Worm (Caenorhabditis elegans) whole organism, young adult: Measurements from ENCODE around the gene C50B8.6.

Source experiments
- B0336.3 ChIP-seq: fragments of 200-800 bp; sonication (Bioruptor generic); IDR thresholded peaks from 2 replicates; pipeline ENCODE4 v1.3.6; 2022; ENCODE audit warnings: missing genetic modification characterization, missing compliant biosample characterization
- F23B12.7 ChIP-seq: sonication (generic microtip); optimal IDR thresholded peaks from 2 replicates; lab custom pipeline; 2017; ENCODE audit warnings: missing genetic modification characterization, mild to moderate bottlenecking, missing compliant biosample characterization, antibody characterized with exemption, moderate library complexity; ENCODE audit not compliant: insufficient read depth
- F55B11.4 ChIP-seq: sonication (generic microtip); optimal IDR thresholded peaks from 2 replicates; lab custom pipeline; 2016; ENCODE audit warnings: missing compliant biosample characterization, missing genetic modification characterization, borderline replicate concordance; ENCODE audit not compliant: insufficient read depth
- F57C9.4 ChIP-seq: sonication (generic microtip); optimal IDR thresholded peaks from 2 replicates; lab custom pipeline; 2017; ENCODE audit warnings: mild to moderate bottlenecking, missing genetic modification characterization, missing compliant biosample characterization
- Y79H2A.3 ChIP-seq: fragments of 200-800 bp; sonication (Bioruptor generic); conservative IDR thresholded peaks from 2 replicates; pipeline ENCODE4 v1.3.6; 2022; ENCODE audit warnings: missing genetic modification reagents, missing genetic modification characterization, missing compliant biosample characterization
- Y95B8A.8 ChIP-seq: fragments of 200-800 bp; sonication (Bioruptor generic); IDR thresholded peaks from 2 replicates; pipeline ENCODE4 v1.3.6; 2022; ENCODE audit warnings: missing genetic modification reagents, missing genetic modification characterization, missing compliant biosample characterization
- ZK185.1 ChIP-seq: sonication (generic microtip); optimal IDR thresholded peaks from 2 replicates; lab custom pipeline; 2016; ENCODE audit warnings: mild to moderate bottlenecking, missing genetic modification characterization, missing compliant biosample characterization; ENCODE audit not compliant: poor library complexity, severe bottlenecking
- akir-1 ChIP-seq: fragments of 200-800 bp; sonication (Bioruptor generic); optimal IDR thresholded peaks from 2 replicates; lab custom pipeline; 2018; ENCODE audit warnings: mild to moderate bottlenecking, missing genetic modification characterization, moderate library complexity, missing compliant biosample characterization
- ama-1 ChIP-seq, 3 experiments: fragments of 150-350 bp in 1 of 3; sonication (generic microtip) in 2 of 3; optimal IDR thresholded peaks; 2 replicates each; lab custom pipeline; 2014 to 2018; ENCODE audit warnings: missing biosample characterization in 2 of 3, missing genetic modification characterization in 2 of 3, missing genetic modification reagents in 2 of 3
- attf-6 ChIP-seq: fragments of 200-800 bp; sonication (Bioruptor generic); IDR thresholded peaks from 2 replicates; pipeline ENCODE4 v1.3.6; 2022; ENCODE audit warnings: missing genetic modification reagents, missing genetic modification characterization, missing compliant biosample characterization
- ceh-100 ChIP-seq: fragments of 200-800 bp; sonication (Bioruptor generic); IDR thresholded peaks from 2 replicates; pipeline ENCODE4 v1.3.6; 2022; ENCODE audit warnings: missing genetic modification reagents, missing genetic modification characterization, missing compliant biosample characterization
- ceh-79 ChIP-seq: sonication (generic microtip); optimal IDR thresholded peaks from 2 replicates; lab custom pipeline; 2017; ENCODE audit warnings: mild to moderate bottlenecking, missing genetic modification characterization, missing compliant biosample characterization
- die-1 ChIP-seq: sonication (generic microtip); optimal IDR thresholded peaks from 2 replicates; lab custom pipeline; 2016; ENCODE audit warnings: missing genotype, mild to moderate bottlenecking, missing genetic modification characterization, missing compliant biosample characterization
- dpl-1 ChIP-seq: fragments of 150-350 bp; optimal IDR thresholded peaks from 2 replicates; lab custom pipeline; 2014; ENCODE audit warnings: missing biosample characterization, missing genetic modification reagents, missing genetic modification characterization
- egl-44 ChIP-seq: fragments of 200-800 bp; sonication (Bioruptor generic); IDR thresholded peaks from 2 replicates; pipeline ENCODE4 v1.3.6; 2022; ENCODE audit warnings: missing genetic modification reagents, missing genetic modification characterization, missing compliant biosample characterization
- egrh-3 ChIP-seq: fragments of 200-800 bp; sonication (Bioruptor generic); IDR thresholded peaks from 2 replicates; pipeline ENCODE4 v1.3.6; 2022; ENCODE audit warnings: missing genetic modification reagents, missing genetic modification characterization, missing compliant biosample characterization
- ekl-4 ChIP-seq: fragments of 200-800 bp; sonication (Bioruptor generic); IDR thresholded peaks from 2 replicates; pipeline ENCODE4 v1.3.6; 2022; ENCODE audit warnings: missing genetic modification reagents, missing genetic modification characterization, missing compliant biosample characterization
- ets-4 ChIP-seq: fragments of 200-800 bp; sonication (Bioruptor generic); optimal IDR thresholded peaks from 2 replicates; lab custom pipeline; 2018; ENCODE audit warnings: mild to moderate bottlenecking, missing genetic modification characterization, missing compliant biosample characterization
- hlh-12 ChIP-seq: sonication (generic microtip); optimal IDR thresholded peaks from 2 replicates; lab custom pipeline; 2016; ENCODE audit warnings: missing genetic modification characterization, missing compliant biosample characterization
- hmg-1.2 ChIP-seq: fragments of 200-800 bp; sonication (Bioruptor generic); IDR thresholded peaks from 2 replicates; pipeline ENCODE4 v1.3.6; 2022; ENCODE audit warnings: missing genetic modification reagents, missing genetic modification characterization, missing compliant biosample characterization
- hmg-20 ChIP-seq: fragments of 200-800 bp; sonication (Bioruptor generic); IDR thresholded peaks from 2 replicates; pipeline ENCODE4 v1.3.6; 2022; ENCODE audit warnings: missing genetic modification reagents, missing genetic modification characterization, missing compliant biosample characterization
- hsf-1 ChIP-seq: fragments of 200-800 bp; sonication (Bioruptor generic); IDR thresholded peaks from 2 replicates; pipeline ENCODE4 v1.3.6; 2022; ENCODE audit warnings: missing genetic modification reagents, missing genetic modification characterization, missing compliant biosample characterization
- lag-1 ChIP-seq: fragments of 200-800 bp; sonication (Bioruptor generic); IDR thresholded peaks from 2 replicates; pipeline ENCODE4 v1.3.6; 2022; ENCODE audit warnings: missing genetic modification reagents, missing genetic modification characterization, missing compliant biosample characterization
- let-607 ChIP-seq, 2 experiments: fragments of 200-800 bp in 1 of 2; sonication (Bioruptor generic) in 1 of 2; sonication (generic microtip) in 1 of 2; optimal IDR thresholded peaks; 2 replicates each; lab custom pipeline; 2016 to 2018; ENCODE audit warnings: mild to moderate bottlenecking in 2 of 2, missing compliant biosample characterization in 2 of 2, missing genetic modification characterization in 2 of 2, moderate library complexity in 2 of 2, missing genotype in 1 of 2
- lin-35 ChIP-seq, 3 experiments: fragments of 150-350 bp in 2 of 3; sonication (generic microtip) in 1 of 3; optimal IDR thresholded peaks; 2 replicates each; lab custom pipeline; 2014 to 2018; ENCODE audit warnings: missing biosample characterization in 3 of 3, missing genetic modification characterization in 3 of 3, missing genetic modification reagents in 3 of 3
- lin-54 ChIP-seq: fragments of 200-800 bp; sonication (Bioruptor generic); optimal IDR thresholded peaks from 2 replicates; lab custom pipeline; 2018; ENCODE audit warnings: mild to moderate bottlenecking, missing genetic modification characterization, missing compliant biosample characterization
- lir-1 ChIP-seq: fragments of 200-800 bp; sonication (Bioruptor generic); conservative IDR thresholded peaks from 2 replicates; pipeline ENCODE4 v1.3.6; 2022; ENCODE audit warnings: missing genetic modification reagents, missing genetic modification characterization, missing compliant biosample characterization
- lsl-1 ChIP-seq: fragments of 200-800 bp; sonication (Bioruptor generic); optimal IDR thresholded peaks from 2 replicates; lab custom pipeline; 2018; ENCODE audit warnings: mild to moderate bottlenecking, missing genetic modification characterization, moderate library complexity, missing compliant biosample characterization
- lsy-27 ChIP-seq: sonication (generic microtip); optimal IDR thresholded peaks from 2 replicates; lab custom pipeline; 2017; ENCODE audit warnings: missing genetic modification characterization, mild to moderate bottlenecking, missing compliant biosample characterization, antibody characterized with exemption, missing genotype, borderline replicate concordance; ENCODE audit not compliant: insufficient read depth
- madf-10 ChIP-seq: sonication (generic microtip); optimal IDR thresholded peaks from 2 replicates; lab custom pipeline; 2016; ENCODE audit warnings: mild to moderate bottlenecking, missing genetic modification characterization, missing compliant biosample characterization
- nfya-1 ChIP-seq: sonication (generic microtip); optimal IDR thresholded peaks from 2 replicates; lab custom pipeline; 2017; ENCODE audit warnings: antibody characterized with exemption, missing compliant biosample characterization, missing genetic modification characterization, borderline replicate concordance; ENCODE audit not compliant: insufficient read depth
- nhr-120 ChIP-seq: fragments of 200-800 bp; sonication (Bioruptor generic); IDR thresholded peaks from 2 replicates; pipeline ENCODE4 v1.3.6; 2022; ENCODE audit warnings: missing genetic modification characterization, missing compliant biosample characterization
- nhr-179 ChIP-seq: sonication (generic microtip); optimal IDR thresholded peaks from 2 replicates; lab custom pipeline; 2016; ENCODE audit warnings: mild to moderate bottlenecking, missing genetic modification characterization, missing compliant biosample characterization
- nhr-27 ChIP-seq: fragments of 200-800 bp; sonication (Bioruptor generic); optimal IDR thresholded peaks from 2 replicates; lab custom pipeline; 2018; ENCODE audit warnings: mild to moderate bottlenecking, missing genetic modification characterization, moderate library complexity, missing compliant biosample characterization
- pha-4 ChIP-seq: fragments of 150-350 bp; sonication (generic microtip); optimal IDR thresholded peaks from 2 replicates; lab custom pipeline; 2014; ENCODE audit warnings: missing biosample characterization, missing genetic modification reagents, missing genetic modification characterization
- rcor-1 ChIP-seq: fragments of 200-800 bp; sonication (Bioruptor generic); IDR thresholded peaks from 2 replicates; pipeline ENCODE4 v1.3.6; 2022; ENCODE audit warnings: missing genetic modification reagents, missing genetic modification characterization, missing compliant biosample characterization
- rec-8 ChIP-seq, 2 experiments: sonication (generic microtip); optimal IDR thresholded peaks; 2 replicates each; lab custom pipeline; 2016; ENCODE audit warnings: mild to moderate bottlenecking in 2 of 2, missing genetic modification characterization in 2 of 2, missing genetic modification reagents in 2 of 2, missing genotype in 2 of 2, missing biosample characterization in 1 of 2, missing compliant biosample characterization in 1 of 2, moderate library complexity in 1 of 2
- sea-2 ChIP-seq: fragments of 200-800 bp; sonication (Bioruptor generic); IDR thresholded peaks from 2 replicates; pipeline ENCODE4 v1.3.6; 2022; ENCODE audit warnings: missing genetic modification characterization, missing compliant biosample characterization
- snpc-1.3 ChIP-seq: sonication (generic microtip); optimal IDR thresholded peaks from 2 replicates; lab custom pipeline; 2017; ENCODE audit warnings: missing genetic modification characterization, mild to moderate bottlenecking, missing compliant biosample characterization, antibody characterized with exemption, moderate library complexity, missing genotype, missing genetic modification reagents; ENCODE audit not compliant: insufficient read depth
- snpc-3.4 ChIP-seq: sonication (generic microtip); optimal IDR thresholded peaks from 2 replicates; lab custom pipeline; 2017; ENCODE audit warnings: missing genetic modification characterization, mild to moderate bottlenecking, missing compliant biosample characterization, antibody characterized with exemption, moderate library complexity, missing genotype, missing genetic modification reagents
- snpc-4 ChIP-seq, 5 experiments: fragments of 150-350 bp in 1 of 5; sonication (generic microtip) in 4 of 5; optimal IDR thresholded peaks; 2 replicates each; lab custom pipeline; 2014 to 2018; ENCODE audit warnings: missing genetic modification characterization in 5 of 5, missing biosample characterization in 3 of 5, antibody characterized with exemption in 2 of 5, mild to moderate bottlenecking in 2 of 5, missing compliant biosample characterization in 2 of 5, missing genotype in 2 of 5, moderate library complexity in 2 of 5, missing genetic modification reagents in 1 of 5
- unc-130 ChIP-seq: sonication (generic microtip); optimal IDR thresholded peaks from 2 replicates; lab custom pipeline; 2016; ENCODE audit warnings: missing genetic modification reagents, missing genetic modification characterization, missing compliant biosample characterization
- xnd-1 ChIP-seq: sonication (generic microtip); optimal IDR thresholded peaks from 2 replicates; lab custom pipeline; 2016; ENCODE audit warnings: missing genotype, missing genetic modification reagents, missing genetic modification characterization, missing compliant biosample characterization
- zim-3 ChIP-seq: sonication (generic microtip); optimal IDR thresholded peaks from 2 replicates; lab custom pipeline; 2017; ENCODE audit warnings: mild to moderate bottlenecking, missing genetic modification characterization, moderate library complexity, missing compliant biosample characterization
- ztf-26 ChIP-seq: sonication (generic microtip); optimal IDR thresholded peaks from 2 replicates; lab custom pipeline; 2017; ENCODE audit warnings: missing genetic modification characterization, missing compliant biosample characterization
- ztf-28 ChIP-seq: fragments of 200-800 bp; sonication (Bioruptor generic); IDR thresholded peaks from 2 replicates; pipeline ENCODE4 v1.3.6; 2022; ENCODE audit warnings: missing genetic modification reagents, missing genetic modification characterization, missing compliant biosample characterization

C50B8.6 gene

ce11 chrV:13566967-13567366 lies 11.8 kb upstream of the C50B8.6 start (continued):
- no peak for TF ChIP-seq nhr-27 (tag; lab: Kevin White, UChicago)
- TF ChIP-seq lir-1 (GFP tag; lab: Robert Waterston, UW): no peak
- TF ChIP-seq ceh-79: no peak
- peak; percentile 9; the same call in 1 of the 2 replicates for TF ChIP-seq egl-44 (GFP tag; lab: Robert Waterston, UW)
- peak; percentile 47; the same call in 1 of the 2 replicates for TF ChIP-seq hmg-20 (GFP tag; lab: Robert Waterston, UW)
- TF ChIP-seq Y79H2A.3: no peak
- TF ChIP-seq ama-1 (optimal IDR thresholded peaks at IDR 0.05; lab: Kevin White, UChicago): peak; percentile 66
- TF ChIP-seq ama-1 (GFP tag; optimal IDR thresholded peaks at IDR 0.05; lab: Kevin White, UChicago): no peak
- no peak for TF ChIP-seq nfya-1 (tag; lab: Kevin White, UChicago)
- TF ChIP-seq hsf-1: peak; percentile 46; the same call in 1 of the 2 replicates
- TF ChIP-seq ztf-28 (GFP tag; lab: Robert Waterston, UW): no peak
- TF ChIP-seq ztf-26: peak; percentile 59
- TF ChIP-seq nhr-120: no peak
- TF ChIP-seq lsl-1 (GFP tag; lab: Kevin White, UChicago): no peak
- TF ChIP-seq madf-10: peak; percentile 15
- no peak for TF ChIP-seq rcor-1 (GFP tag; lab: Robert Waterston, UW)
- no peak for TF ChIP-seq zim-3 (tag; lab: Kevin White, UChicago)
- peak; percentile 37 for TF ChIP-seq hlh-12 (tag; lab: Kevin White, UChicago)
- no peak for TF ChIP-seq egrh-3
- no peak for TF ChIP-seq unc-130
- no peak for TF ChIP-seq snpc-3.4 (tag; lab: Kevin White, UChicago)
- no peak for TF ChIP-seq lin-54 (GFP tag; lab: Kevin White, UChicago)
- no peak for TF ChIP-seq akir-1 (GFP tag; lab: Kevin White, UChicago)
- peak in 1 of 2 experiments; percentile 70 for TF ChIP-seq let-607 (tag; optimal IDR thresholded peaks at IDR 0.05; lab: Kevin White, UChicago)
- peak; percentile 75 for TF ChIP-seq ekl-4 (GFP tag; lab: Robert Waterston, UW)
- TF ChIP-seq F23B12.7 (tag; lab: Kevin White, UChicago): no peak
- TF ChIP-seq nhr-179 (tag; lab: Kevin White, UChicago): no peak
- peak; percentile 35 for TF ChIP-seq ZK185.1 (tag; lab: Kevin White, UChicago)
- TF ChIP-seq xnd-1 (tag; lab: Kevin White, UChicago): no peak
- no peak for TF ChIP-seq lin-35 (GFP tag; optimal IDR thresholded peaks at IDR 0.05; lab: Kevin White, UChicago)
- TF ChIP-seq sea-2: no peak
- no peak for TF ChIP-seq lag-1 (GFP tag; lab: Robert Waterston, UW)
- TF ChIP-seq Y95B8A.8: 0 out of 2 replicates have a peak, but pooled peaks have one; percentile 71
- TF ChIP-seq attf-6 (GFP tag; lab: Robert Waterston, UW): 0 out of 2 replicates have a peak, but pooled peaks have one; percentile 39
- TF ChIP-seq hmg-1.2 (GFP tag; lab: Robert Waterston, UW): peak; percentile 26; the same call in 1 of the 2 replicates
- peak; percentile 50 for TF ChIP-seq pha-4 (tag; lab: Kevin White, UChicago)
- no peak for TF ChIP-seq ceh-100 (GFP tag; lab: Robert Waterston, UW)
- peak; percentile 55 for TF ChIP-seq die-1 (tag; lab: Kevin White, UChicago)
- no peak for TF ChIP-seq dpl-1 (GFP tag; lab: Kevin White, UChicago)
- no peak for TF ChIP-seq F55B11.4
- peak; percentile 85 for TF ChIP-seq B0336.3 (GFP tag; lab: Robert Waterston, UW)
- TF ChIP-seq snpc-1.3: no peak
- TF ChIP-seq F57C9.4 (tag; lab: Kevin White, UChicago): peak; percentile 79
- no peak for TF ChIP-seq rec-8 (tag; optimal IDR thresholded peaks at IDR 0.05; lab: Kevin White, UChicago)
- peak; percentile 34 for TF ChIP-seq ets-4 (GFP tag; lab: Kevin White, UChicago)
- TF ChIP-seq snpc-4 (GFP tag; optimal IDR thresholded peaks at IDR 0.05; lab: Kevin White, UChicago): no peak
- peak in 2 of 4 experiments; percentile 35 to 48 for TF ChIP-seq snpc-4 (tag; optimal IDR thresholded peaks at IDR 0.05; lab: Kevin White, UChicago)
- no peak for TF ChIP-seq lsy-27 (tag; lab: Kevin White, UChicago)
